Worm (Caenorhabditis elegans) whole organism, L1 larva: ENCODE measurements around the gene ape-1.

ENCODE experiments used
- alr-1 ChIP-seq: fragments of 200-800 bp; sonication (Bioruptor generic); optimal IDR thresholded peaks from 2 replicates; lab custom pipeline; 2018; ENCODE audit warnings: borderline replicate concordance, mild to moderate bottlenecking, missing genetic modification characterization, missing compliant biosample characterization
- lin-13 ChIP-seq: fragments of 150-350 bp; optimal IDR thresholded peaks from 2 replicates; lab custom pipeline; 2014; ENCODE audit warnings: missing biosample characterization, missing genetic modification reagents, missing genetic modification characterization
- lin-15B ChIP-seq: fragments of 150-350 bp; sonication (generic microtip); optimal IDR thresholded peaks from 3 replicates; lab custom pipeline; 2014; ENCODE audit warnings: missing biosample characterization, missing genetic modification characterization
- nhr-237 ChIP-seq: fragments of 150-350 bp; optimal IDR thresholded peaks from 2 replicates; lab custom pipeline; 2014; ENCODE audit warnings: missing biosample characterization, missing genetic modification characterization
- nhr-76 ChIP-seq: sonication (generic microtip); optimal IDR thresholded peaks from 2 replicates; lab custom pipeline; 2017; ENCODE audit warnings: missing biosample characterization, missing genetic modification characterization
- sptf-1 ChIP-seq: fragments of 150-350 bp; optimal IDR thresholded peaks from 2 replicates; lab custom pipeline; 2014; ENCODE audit warnings: missing biosample characterization, missing genetic modification characterization

DNA sequence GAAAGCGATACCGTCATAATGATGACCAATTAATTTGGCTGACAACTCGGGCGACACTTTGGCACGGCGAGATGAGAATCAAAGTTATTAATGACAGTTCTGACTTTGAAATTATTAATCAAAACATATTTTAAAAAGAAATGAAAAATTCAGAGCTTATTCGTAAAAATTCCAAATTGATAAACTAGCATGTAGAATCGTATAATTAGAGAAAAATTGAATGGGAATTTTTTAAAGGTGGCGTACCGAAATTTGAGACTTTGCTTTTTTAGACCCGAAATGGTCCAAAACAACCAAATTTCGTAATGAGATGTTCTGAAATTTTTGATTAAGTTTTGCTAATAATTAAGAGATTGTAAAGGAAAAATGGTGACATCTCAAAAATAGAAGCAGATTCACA is 50.2 kb downstream of the ape-1 start, which contains the start of gene daf-11:
- TF ChIP-seq lin-15B (no peak), nhr-76 (no peak), nhr-237 (tag; lab: Kevin White, UChicago) (no peak), lin-13 (no peak), sptf-1 (tag; lab: Kevin White, UChicago) (no peak), alr-1 (no peak)
